Fruit fly (Drosophila melanogaster) S2 (cell line): Measurements from ENCODE around the gene Eig71Eb.

ENCODE experiments used
- CG8478 ChIP-seq: fragments of >200 bp; optimal IDR thresholded peaks from 2 replicates; lab custom pipeline; 2018
- CTCF ChIP-seq, 2 experiments: fragments of >200 bp; optimal IDR thresholded peaks; 2 replicates each; lab custom pipeline; 2018

DNA sequence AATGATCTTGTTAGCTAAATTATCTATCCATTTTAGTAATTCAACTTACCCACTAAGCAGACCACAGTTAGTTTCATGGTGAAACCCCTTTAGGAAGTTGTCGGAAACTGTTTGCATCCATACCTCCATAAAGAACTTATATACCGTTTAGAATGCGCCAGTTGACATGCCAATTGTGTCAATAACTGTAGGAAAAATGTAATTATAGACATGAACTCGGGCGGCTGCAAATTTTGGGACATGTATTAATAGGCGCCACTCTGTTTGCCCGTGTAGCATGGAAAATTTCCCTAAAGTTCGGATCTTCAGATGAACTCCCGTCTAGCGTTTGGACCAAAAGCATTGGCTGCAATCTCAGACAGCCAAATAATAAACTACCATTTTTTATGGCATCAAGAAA lies 6.2 kb downstream of the Eig71Eb start, which contains the start of gene Eig71Ee:
- TF ChIP-seq CTCF (optimal IDR thresholded peaks at IDR 0.05; lab: Kevin White, UChicago) (no peak), CG8478 (lab: Kevin White, UChicago) (no peak)
